Worm (Caenorhabditis elegans): ENCODE results near the gene R08C7.8.
A peak's percentile ranks its signal among the peaks of the same experiment; 100 is the strongest.

Gene R08C7.8

ce11 chrIV:4449843-4450242 lies 15.5 kb upstream of the R08C7.8 start:
- TF ChIP-seq elt-1 (tag; optimal IDR thresholded peaks at IDR 0.05; ENCODE audit: borderline replicate concordance, insufficient read depth): no peak
- TF ChIP-seq pha-4 (tag; optimal IDR thresholded peaks at IDR 0.05): no peak
- no peak for TF ChIP-seq flh-1 (GFP tag; optimal IDR thresholded peaks at IDR 0.05)
- TF ChIP-seq cnd-1 (tag; optimal IDR thresholded peaks at IDR 0.05): no peak
- no peak for TF ChIP-seq lsy-2 (tag; optimal IDR thresholded peaks at IDR 0.05)
- TF ChIP-seq snpc-4 (tag; optimal IDR thresholded peaks at IDR 0.05): no peak
- TF ChIP-seq lin-13 (tag; optimal IDR thresholded peaks at IDR 0.05): no peak
- no peak for TF ChIP-seq tbx-8 (GFP tag; optimal IDR thresholded peaks at IDR 0.05)
- no peak for TF ChIP-seq zip-8 (tag; optimal IDR thresholded peaks at IDR 0.05)
- no peak for TF ChIP-seq sem-2 (GFP tag; optimal IDR thresholded peaks at IDR 0.05)
- TF ChIP-seq nhr-28 (tag; optimal IDR thresholded peaks at IDR 0.05): no peak
- no peak for TF ChIP-seq ceh-39 (tag; optimal IDR thresholded peaks at IDR 0.05)
- TF ChIP-seq mls-2 (tag; optimal IDR thresholded peaks at IDR 0.05): no peak
- no peak for TF ChIP-seq ztf-11 (tag; optimal IDR thresholded peaks at IDR 0.05)
- no peak for TF ChIP-seq nhr-237 (tag; optimal IDR thresholded peaks at IDR 0.05)
- no peak for TF ChIP-seq unc-39 (tag; optimal IDR thresholded peaks at IDR 0.05)
- TF ChIP-seq hlh-1 (tag; optimal IDR thresholded peaks at IDR 0.05): no peak

DNA sequence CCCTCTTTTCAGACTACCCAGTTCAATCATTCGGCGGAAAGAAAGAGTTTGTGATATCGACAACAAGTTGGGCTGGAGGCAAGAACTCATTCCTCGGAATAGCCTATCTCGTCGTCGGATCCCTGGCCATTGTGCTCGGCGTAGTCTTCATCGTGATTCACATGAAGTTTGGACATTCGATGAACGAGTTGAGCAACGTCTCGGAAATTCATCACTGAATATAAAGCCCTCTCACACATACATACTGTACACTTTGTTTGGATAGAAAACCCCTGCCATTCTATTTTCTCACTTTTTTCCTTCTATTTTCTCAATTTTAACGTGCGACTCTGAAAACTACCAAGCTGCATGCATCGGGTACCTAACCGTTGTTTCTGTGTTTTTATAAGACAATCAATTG lies 15.1 kb upstream of the R08C7.8 start, which contains the start of gene R08C7.12:
R08C7.12 (plus strand) TSS at position 301 of the 400 bp plus-strand sequence.
- no peak for TF ChIP-seq mab-5 (tag; optimal IDR thresholded peaks at IDR 0.05)
- no peak for TF ChIP-seq pha-4 (tag; optimal IDR thresholded peaks at IDR 0.05)

ce11 chrIV:4448343-4448742 lies 14.0 kb upstream of the R08C7.8 start:
- TF ChIP-seq cnd-1 (tag; optimal IDR thresholded peaks at IDR 0.05) (peak; percentile 89), zip-8 (tag; optimal IDR thresholded peaks at IDR 0.05) (peak; percentile 30), snpc-4 (tag; optimal IDR thresholded peaks at IDR 0.05) (no peak), ceh-43 (GFP tag; optimal IDR thresholded peaks at IDR 0.05) (no peak), hlh-1 (tag; optimal IDR thresholded peaks at IDR 0.05) (peak; percentile 88), lin-32 (GFP tag; optimal IDR thresholded peaks at IDR 0.05) (peak; percentile 97), ces-1 (GFP tag; optimal IDR thresholded peaks at IDR 0.05) (peak; percentile 62)

ce11 chrIV:4447367-4447766 lies 13.0 kb upstream of the R08C7.8 start:
- TF ChIP-seq nhr-12 (tag; optimal IDR thresholded peaks at IDR 0.05) (no peak), snpc-4 (tag; optimal IDR thresholded peaks at IDR 0.05) (no peak), mab-5 (tag; optimal IDR thresholded peaks at IDR 0.05) (no peak), tbx-8 (GFP tag; optimal IDR thresholded peaks at IDR 0.05) (no peak), sptf-1 (tag; optimal IDR thresholded peaks at IDR 0.05) (no peak), nhr-2 (tag; optimal IDR thresholded peaks at IDR 0.05) (no peak), flh-1 (GFP tag; optimal IDR thresholded peaks at IDR 0.05) (no peak), ceh-83 (GFP tag; optimal IDR thresholded peaks at IDR 0.05) (no peak), lin-13 (tag; optimal IDR thresholded peaks at IDR 0.05) (no peak), elt-1 (tag; optimal IDR thresholded peaks at IDR 0.05; ENCODE audit: borderline replicate concordance, insufficient read depth) (no peak), mls-2 (tag; optimal IDR thresholded peaks at IDR 0.05) (no peak), lsy-2 (tag; optimal IDR thresholded peaks at IDR 0.05) (no peak), M03D4.4 (tag; optimal IDR thresholded peaks at IDR 0.05) (no peak), nhr-76 (tag; optimal IDR thresholded peaks at IDR 0.05) (no peak), lin-32 (GFP tag; optimal IDR thresholded peaks at IDR 0.05) (no peak), pha-4 (tag; optimal IDR thresholded peaks at IDR 0.05) (no peak)

ce11 chrIV:4447284-4447366 lies 12.8 kb upstream of the R08C7.8 start, which contains the start of gene chat-1:
Gene chat-1, plus strand, starts transcription at chrIV:4447331.
- no peak for TF ChIP-seq pha-4 (tag; optimal IDR thresholded peaks at IDR 0.05)
- TF ChIP-seq M03D4.4 (tag; optimal IDR thresholded peaks at IDR 0.05): no peak
- TF ChIP-seq ces-1 (GFP tag; optimal IDR thresholded peaks at IDR 0.05): no peak
- TF ChIP-seq lin-13 (tag; optimal IDR thresholded peaks at IDR 0.05): no peak
- no peak for TF ChIP-seq nhr-28 (tag; optimal IDR thresholded peaks at IDR 0.05)
- no peak for TF ChIP-seq bed-3 (GFP tag; optimal IDR thresholded peaks at IDR 0.05)
- no peak for TF ChIP-seq cnd-1 (tag; optimal IDR thresholded peaks at IDR 0.05)
- TF ChIP-seq ceh-83 (GFP tag; optimal IDR thresholded peaks at IDR 0.05): no peak
- no peak for TF ChIP-seq elt-1 (tag; optimal IDR thresholded peaks at IDR 0.05; ENCODE audit: borderline replicate concordance, insufficient read depth)
- TF ChIP-seq mab-5 (tag; optimal IDR thresholded peaks at IDR 0.05): no peak
- no peak for TF ChIP-seq nhr-76 (tag; optimal IDR thresholded peaks at IDR 0.05)
- TF ChIP-seq unc-39 (tag; optimal IDR thresholded peaks at IDR 0.05): no peak
- no peak for TF ChIP-seq flh-1 (GFP tag; optimal IDR thresholded peaks at IDR 0.05)
- TF ChIP-seq lin-32 (GFP tag; optimal IDR thresholded peaks at IDR 0.05): no peak
- no peak for TF ChIP-seq lsy-2 (tag; optimal IDR thresholded peaks at IDR 0.05)
- no peak for TF ChIP-seq snpc-4 (tag; optimal IDR thresholded peaks at IDR 0.05)

ce11 chrIV:4446884-4447283 lies 12.5 kb upstream of the R08C7.8 start:
- TF ChIP-seq zip-8 (tag; optimal IDR thresholded peaks at IDR 0.05) (no peak), nhr-237 (tag; optimal IDR thresholded peaks at IDR 0.05) (no peak), unc-120 (tag; optimal IDR thresholded peaks at IDR 0.05; ENCODE audit: poor library complexity, severe bottlenecking) (peak; percentile 3), cnd-1 (tag; optimal IDR thresholded peaks at IDR 0.05) (no peak), ztf-11 (tag; optimal IDR thresholded peaks at IDR 0.05) (no peak), ces-1 (GFP tag; optimal IDR thresholded peaks at IDR 0.05) (peak; percentile 40), mls-2 (tag; optimal IDR thresholded peaks at IDR 0.05) (no peak), ceh-43 (GFP tag; optimal IDR thresholded peaks at IDR 0.05) (no peak), ham-2 (GFP tag; optimal IDR thresholded peaks at IDR 0.05) (no peak), elt-1 (tag; optimal IDR thresholded peaks at IDR 0.05; ENCODE audit: borderline replicate concordance, insufficient read depth) (no peak), hlh-1 (tag; optimal IDR thresholded peaks at IDR 0.05) (peak; percentile 10), lsy-2 (tag; optimal IDR thresholded peaks at IDR 0.05) (peak; percentile 6), lin-32 (GFP tag; optimal IDR thresholded peaks at IDR 0.05) (no peak), tbx-8 (GFP tag; optimal IDR thresholded peaks at IDR 0.05) (no peak), pha-4 (tag; optimal IDR thresholded peaks at IDR 0.05) (no peak), drap-1 (GFP tag; optimal IDR thresholded peaks at IDR 0.05) (no peak), lin-13 (tag; optimal IDR thresholded peaks at IDR 0.05) (no peak), snpc-4 (tag; optimal IDR thresholded peaks at IDR 0.05) (no peak)
